Fruit fly (Drosophila melanogaster) whole organism, embryonic: ENCODE data around the gene msd1.

Experiments used
- Atf-2 ChIP-seq: fragments of 200-800 bp; sonication (Bioruptor generic); optimal IDR thresholded peaks from 2 replicates; lab custom pipeline; 2016; ENCODE audit warnings: missing biosample characterization, missing genetic modification characterization
- Awh ChIP-seq: fragments of 200-800 bp; sonication (Bioruptor generic); IDR thresholded peaks from 2 replicates; pipeline ENCODE4, ENCODE4 v1.3.6; 2022; ENCODE audit warnings: missing biosample characterization, missing genetic modification characterization
- CG10321 ChIP-seq: fragments of 200-800 bp; sonication (Bioruptor generic); IDR thresholded peaks from 2 replicates; pipeline ENCODE4 v1.3.6; 2022; ENCODE audit warnings: missing biosample characterization, missing genetic modification characterization
- CG10431 ChIP-seq: fragments of 200-800 bp; sonication (Bioruptor generic); optimal IDR thresholded peaks from 3 replicates; lab custom pipeline; 2018; ENCODE audit warnings: missing biosample characterization, mild to moderate bottlenecking, missing genetic modification characterization
- CG10462 ChIP-seq: fragments of 200-800 bp; sonication (Bioruptor generic); optimal IDR thresholded peaks from 2 replicates; lab custom pipeline; 2016; ENCODE audit warnings: missing biosample characterization, missing genetic modification characterization
- CG11696 ChIP-seq: fragments of 200-800 bp; sonication (Bioruptor generic); IDR thresholded peaks from 2 replicates; pipeline ENCODE4 v1.3.6; 2022; ENCODE audit warnings: missing biosample characterization, missing genetic modification characterization
- CG12769 ChIP-seq: fragments of 200-800 bp; sonication (Bioruptor generic); optimal IDR thresholded peaks from 2 replicates; lab custom pipeline; 2019; ENCODE audit warnings: missing biosample characterization, mild to moderate bottlenecking, missing genetic modification characterization, moderate library complexity
- CG13123 ChIP-seq: fragments of 200-800 bp; sonication (Bioruptor generic); optimal IDR thresholded peaks from 2 replicates; lab custom pipeline; 2016; ENCODE audit warnings: missing biosample characterization, missing genetic modification characterization
- CG13624 ChIP-seq: fragments of 200-800 bp; sonication (Bioruptor generic); optimal IDR thresholded peaks from 2 replicates; lab custom pipeline; 2016; ENCODE audit warnings: missing biosample characterization, missing genetic modification characterization
- CG17186 ChIP-seq: fragments of 200-800 bp; sonication (Bioruptor generic); optimal IDR thresholded peaks from 3 replicates; lab custom pipeline; 2017; ENCODE audit warnings: missing biosample characterization, missing genetic modification reagents, missing genetic modification characterization
- CG17802 ChIP-seq: fragments of 200-800 bp; sonication (Bioruptor generic); optimal IDR thresholded peaks from 2 replicates; lab custom pipeline; 2018; ENCODE audit warnings: missing biosample characterization, mild to moderate bottlenecking, missing genetic modification characterization, moderate library complexity
- CG17829 ChIP-seq: fragments of 200-800 bp; optimal IDR thresholded peaks from 2 replicates; lab custom pipeline; 2019; ENCODE audit warnings: missing biosample characterization, mild to moderate bottlenecking, missing genetic modification characterization, moderate library complexity
- CG2712 ChIP-seq: fragments of 200-800 bp; optimal IDR thresholded peaks from 3 replicates; lab custom pipeline; 2019; ENCODE audit warnings: missing biosample characterization, mild to moderate bottlenecking, missing genetic modification characterization, moderate library complexity
- CG30431 ChIP-seq: fragments of 200-800 bp; sonication (Bioruptor generic); optimal IDR thresholded peaks from 2 replicates; lab custom pipeline; 2017; ENCODE audit warnings: missing biosample characterization, missing genetic modification characterization
- CG32767 ChIP-seq: fragments of 200-800 bp; sonication (Bioruptor generic); IDR thresholded peaks from 2 replicates; pipeline ENCODE4 v1.3.6; 2022; ENCODE audit warnings: missing biosample characterization, missing genetic modification characterization
- CG3407 ChIP-seq: fragments of 200-800 bp; sonication (Bioruptor generic); optimal IDR thresholded peaks from 2 replicates; lab custom pipeline; 2018; ENCODE audit warnings: missing biosample characterization, mild to moderate bottlenecking, missing genetic modification characterization
- CG34422 ChIP-seq: fragments of 200-800 bp; sonication (Bioruptor generic); IDR thresholded peaks from 3 replicates; pipeline ENCODE4 v1.3.6; 2022; ENCODE audit warnings: missing biosample characterization, missing genetic modification characterization
- CG4282 ChIP-seq: fragments of 200-800 bp; sonication (Bioruptor generic); optimal IDR thresholded peaks from 2 replicates; lab custom pipeline; 2016; ENCODE audit warnings: missing biosample characterization, missing genetic modification characterization
- CG4424 ChIP-seq: fragments of 200-800 bp; sonication (Bioruptor generic); optimal IDR thresholded peaks from 3 replicates; lab custom pipeline; 2016; ENCODE audit warnings: missing biosample characterization, missing genetic modification characterization
- CG4707 ChIP-seq: fragments of 200-800 bp; sonication (Bioruptor generic); optimal IDR thresholded peaks from 2 replicates; lab custom pipeline; 2018; ENCODE audit warnings: missing biosample characterization, mild to moderate bottlenecking, missing genetic modification characterization, moderate library complexity
- CG7928 ChIP-seq: fragments of 200-800 bp; sonication (Bioruptor generic); optimal IDR thresholded peaks from 2 replicates; lab custom pipeline; 2017; ENCODE audit warnings: missing biosample characterization, mild to moderate bottlenecking, missing genetic modification characterization
- CG7987 ChIP-seq: fragments of 200-800 bp; sonication (Bioruptor generic); optimal IDR thresholded peaks from 2 replicates; lab custom pipeline; 2018; ENCODE audit warnings: missing biosample characterization, mild to moderate bottlenecking, missing genetic modification characterization, moderate library complexity
- CG9437 ChIP-seq: fragments of 200-800 bp; sonication (Bioruptor generic); optimal IDR thresholded peaks from 2 replicates; lab custom pipeline; 2018; ENCODE audit warnings: missing biosample characterization, mild to moderate bottlenecking, missing genetic modification characterization
- Fer2 ChIP-seq: fragments of 200-800 bp; sonication (Bioruptor generic); optimal IDR thresholded peaks from 2 replicates; lab custom pipeline; 2018; ENCODE audit warnings: missing biosample characterization, mild to moderate bottlenecking, missing genetic modification characterization, moderate library complexity
- MTF-1 ChIP-seq: fragments of 200-800 bp; sonication (Bioruptor generic); optimal IDR thresholded peaks from 2 replicates; lab custom pipeline; 2018; ENCODE audit warnings: missing biosample characterization, mild to moderate bottlenecking, missing genetic modification characterization, borderline replicate concordance
- Mad ChIP-seq: fragments of 200-800 bp; sonication (Bioruptor generic); optimal IDR thresholded peaks from 2 replicates; lab custom pipeline; 2016; ENCODE audit warnings: missing biosample characterization, missing genetic modification characterization
- NC2β ChIP-seq: fragments of 200-800 bp; sonication (Bioruptor generic); optimal IDR thresholded peaks from 2 replicates; lab custom pipeline; 2016; ENCODE audit warnings: missing biosample characterization, missing genetic modification characterization
- Rfx ChIP-seq: fragments of 200-800 bp; sonication (Bioruptor generic); IDR thresholded peaks from 2 replicates; pipeline ENCODE4 v1.3.6; 2022; ENCODE audit warnings: missing biosample characterization, missing genetic modification characterization
- Spps ChIP-seq: fragments of 200-800 bp; sonication (Bioruptor generic); optimal IDR thresholded peaks from 2 replicates; lab custom pipeline; 2018; ENCODE audit warnings: missing biosample characterization, mild to moderate bottlenecking, missing genetic modification characterization
- Xrp1 ChIP-seq: fragments of 200-800 bp; sonication (Bioruptor generic); IDR thresholded peaks from 2 replicates; pipeline ENCODE4 v1.3.6; 2022; ENCODE audit warnings: missing biosample characterization, missing genetic modification characterization
- ac ChIP-seq: fragments of 200-800 bp; sonication (Bioruptor generic); optimal IDR thresholded peaks from 3 replicates; lab custom pipeline; 2017; ENCODE audit warnings: missing biosample characterization, mild to moderate bottlenecking, missing genetic modification characterization
- ap ChIP-seq: fragments of 200-800 bp; sonication (Bioruptor generic); IDR thresholded peaks from 2 replicates; pipeline ENCODE4 v1.3.6; 2022; ENCODE audit warnings: missing biosample characterization, missing genetic modification characterization
- bsh ChIP-seq, 2 experiments: fragments of 200-800 bp; sonication (Bioruptor generic); optimal IDR thresholded peaks; 2 replicates each; lab custom pipeline; 2017 to 2018; ENCODE audit warnings: mild to moderate bottlenecking in 2 of 2, missing biosample characterization in 2 of 2, missing genetic modification characterization in 2 of 2, moderate library complexity in 1 of 2
- cas ChIP-seq: fragments of 200-800 bp; sonication (Bioruptor generic); IDR thresholded peaks from 2 replicates; pipeline ENCODE4 v1.3.6; 2022; ENCODE audit warnings: missing biosample characterization, missing genetic modification characterization
- crc ChIP-seq: fragments of 200-800 bp; sonication (Bioruptor generic); optimal IDR thresholded peaks from 2 replicates; lab custom pipeline; 2016; ENCODE audit warnings: missing biosample characterization, missing genetic modification characterization
- eve ChIP-seq, 2 experiments: fragments of >200 bp; optimal IDR thresholded peaks; 2 replicates each; lab custom pipeline; 2017; ENCODE audit warnings: missing biosample characterization in 2 of 2, missing genetic modification characterization in 2 of 2
- exex ChIP-seq: fragments of 200-800 bp; sonication (Bioruptor generic); optimal IDR thresholded peaks from 4 replicates; lab custom pipeline; 2018; ENCODE audit warnings: missing biosample characterization, mild to moderate bottlenecking, missing genetic modification characterization, moderate library complexity
- fd102C ChIP-seq: fragments of 200-800 bp; sonication (Bioruptor generic); optimal IDR thresholded peaks from 2 replicates; lab custom pipeline; 2018; ENCODE audit warnings: missing biosample characterization, mild to moderate bottlenecking, missing genetic modification characterization, moderate library complexity
- grn ChIP-seq: fragments of 200-800 bp; sonication (Bioruptor generic); optimal IDR thresholded peaks from 3 replicates; lab custom pipeline; 2017; ENCODE audit warnings: missing biosample characterization, missing genetic modification characterization
- h ChIP-seq: fragments of >200 bp; optimal IDR thresholded peaks from 2 replicates; lab custom pipeline; 2017
- hbn ChIP-seq: fragments of 200-800 bp; sonication (Bioruptor generic); IDR thresholded peaks from 2 replicates; pipeline ENCODE4 v1.3.6; 2022; ENCODE audit warnings: missing biosample characterization, missing genetic modification characterization; ENCODE audit not compliant: partially characterized antibody
- insv ChIP-seq, 2 experiments: fragments of 200-800 bp; sonication (Bioruptor generic); optimal IDR thresholded peaks; 3 replicates each; lab custom pipeline; 2016 to 2018; ENCODE audit warnings: missing biosample characterization in 2 of 2, missing genetic modification characterization in 2 of 2
- otp ChIP-seq: fragments of 200-800 bp; sonication (Bioruptor generic); IDR thresholded peaks from 3 replicates; pipeline ENCODE4, ENCODE4 v1.3.6; 2022; ENCODE audit warnings: missing biosample characterization, missing genetic modification characterization
- p53 ChIP-seq: fragments of 200-800 bp; sonication (Bioruptor generic); optimal IDR thresholded peaks from 2 replicates; lab custom pipeline; 2016; ENCODE audit warnings: missing biosample characterization, missing genetic modification characterization
- peb ChIP-seq: fragments of 200-800 bp; sonication (Bioruptor generic); IDR thresholded peaks from 2 replicates; pipeline ENCODE4 v1.3.6; 2022; ENCODE audit warnings: missing biosample characterization, missing genetic modification characterization
- pzg ChIP-seq: fragments of 200-800 bp; sonication (Bioruptor generic); optimal IDR thresholded peaks from 3 replicates; lab custom pipeline; 2018; ENCODE audit warnings: missing biosample characterization, mild to moderate bottlenecking, missing genetic modification characterization, moderate library complexity
- run ChIP-seq: fragments of 200-800 bp; sonication (Bioruptor generic); optimal IDR thresholded peaks from 3 replicates; lab custom pipeline; 2018; ENCODE audit warnings: missing biosample characterization, mild to moderate bottlenecking, missing genetic modification characterization
- tin ChIP-seq: fragments of 200-800 bp; sonication (Bioruptor generic); optimal IDR thresholded peaks from 3 replicates; lab custom pipeline; 2016; ENCODE audit warnings: missing biosample characterization, missing genetic modification characterization
- trem ChIP-seq: fragments of 200-800 bp; optimal IDR thresholded peaks from 3 replicates; lab custom pipeline; 2019; ENCODE audit warnings: missing biosample characterization, mild to moderate bottlenecking, missing genetic modification characterization, moderate library complexity
- wdn ChIP-seq: fragments of 200-800 bp; sonication (Bioruptor generic); IDR thresholded peaks from 2 replicates; pipeline ENCODE4 v1.3.6; 2022; ENCODE audit warnings: missing biosample characterization, missing genetic modification characterization

Gene msd1

DNA sequence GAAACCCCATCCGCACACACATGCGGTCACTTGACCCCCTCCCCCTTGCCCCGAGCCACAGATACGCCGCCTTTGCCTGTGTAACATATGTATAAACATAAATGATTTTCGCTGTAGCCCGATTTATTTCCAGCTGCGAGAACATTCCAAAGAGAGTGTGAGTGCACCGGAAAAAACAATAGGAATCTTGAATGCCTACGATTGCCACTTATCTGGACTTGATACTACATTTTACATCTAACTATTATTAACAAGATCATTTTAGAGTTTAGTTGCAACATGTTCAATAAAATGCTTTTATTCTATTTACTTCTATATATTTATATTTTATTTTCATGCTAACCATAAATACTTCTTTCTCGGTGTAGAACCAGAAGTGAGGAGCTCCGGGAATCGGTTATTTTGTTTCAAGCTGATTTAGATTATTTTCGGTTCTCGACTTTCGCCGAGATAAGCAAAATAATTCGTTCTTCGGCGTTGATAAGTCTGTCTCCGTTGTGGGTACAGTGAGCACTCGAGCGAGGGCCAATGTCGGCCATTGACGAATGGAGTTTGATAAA is 31.4 kb upstream of the msd1 start (continued):
- TF ChIP-seq MTF-1 (GFP tag; lab: Kevin White, UChicago): peak; percentile 21
- peak; percentile 45 for TF ChIP-seq ap (GFP tag; lab: Robert Waterston, UW)
- peak; percentile 77 for TF ChIP-seq Rfx (GFP tag; lab: Robert Waterston, UW)
- TF ChIP-seq cas: no peak
- peak; percentile 70 for TF ChIP-seq CG10431 (GFP tag; lab: Kevin White, UChicago)
- peak; percentile 69; the same call in 2 of the 3 replicates for TF ChIP-seq otp (GFP tag; lab: Robert Waterston, UW)
- peak; percentile 29 for TF ChIP-seq CG17802
- peak; percentile 79 for TF ChIP-seq tin (GFP tag; lab: Kevin White, UChicago)
- TF ChIP-seq CG17186 (GFP tag; lab: Kevin White, UChicago): no peak
- TF ChIP-seq Awh: peak; percentile 51; the same call in 1 of the 2 replicates
- no peak for TF ChIP-seq hbn
- no peak for TF ChIP-seq pzg
- peak; percentile 65 for TF ChIP-seq ac
- no peak for TF ChIP-seq p53
- no peak for TF ChIP-seq CG4282
- TF ChIP-seq Atf-2: peak; percentile 30
- peak; percentile 41 for TF ChIP-seq fd102C
- TF ChIP-seq CG7987 (GFP tag; lab: Kevin White, UChicago): peak; percentile 33
- TF ChIP-seq CG10462: peak; percentile 57
- peak in 1 of 2 experiments; percentile 91 for TF ChIP-seq bsh (GFP tag; optimal IDR thresholded peaks at IDR 0.05; lab: Kevin White, UChicago)
- TF ChIP-seq run (tag; lab: Kevin White, UChicago): peak; percentile 60
- peak; percentile 86 for TF ChIP-seq CG34422 (GFP tag; lab: Robert Waterston, UW)
- TF ChIP-seq insv (GFP tag; optimal IDR thresholded peaks at IDR 0.05; lab: Kevin White, UChicago): peak in 1 of 2 experiments; percentile 30
- TF ChIP-seq CG30431 (GFP tag; lab: Kevin White, UChicago): peak; percentile 60
- TF ChIP-seq CG9437: peak; percentile 68
- peak; percentile 50 for TF ChIP-seq CG4707
- TF ChIP-seq Xrp1 (GFP tag; lab: Robert Waterston, UW): peak; percentile 93
- no peak for TF ChIP-seq CG32767 (GFP tag; lab: Robert Waterston, UW)
- TF ChIP-seq CG12769: peak; percentile 66
- TF ChIP-seq CG11696 (GFP tag; lab: Robert Waterston, UW): peak; percentile 69
- peak; percentile 70; the same call in 1 of the 2 replicates for TF ChIP-seq peb (GFP tag; lab: Robert Waterston, UW)
- TF ChIP-seq CG3407: peak; percentile 74
- peak; percentile 67 for TF ChIP-seq wdn (GFP tag; lab: Robert Waterston, UW)
- TF ChIP-seq Mad (GFP tag; lab: Kevin White, UChicago): peak; percentile 25
- peak; percentile 74 for TF ChIP-seq Spps (tag; lab: Kevin White, UChicago)
- TF ChIP-seq NC2β (GFP tag; lab: Kevin White, UChicago): peak; percentile 19
- peak; percentile 62 for TF ChIP-seq CG4424
- 0 out of 2 replicates have a peak, but pooled peaks have one; percentile 9 for TF ChIP-seq CG10321 (GFP tag; lab: Robert Waterston, UW)
- TF ChIP-seq CG17829: peak; percentile 94
- TF ChIP-seq crc (GFP tag; lab: Kevin White, UChicago): no peak
- peak; percentile 26 for TF ChIP-seq CG13624
- peak; percentile 50 for TF ChIP-seq CG7928 (GFP tag; lab: Kevin White, UChicago)
- TF ChIP-seq eve (GFP tag; optimal IDR thresholded peaks at IDR 0.05; lab: Kevin White, UChicago): no peak
- peak; percentile 42 for TF ChIP-seq CG13123
- TF ChIP-seq grn (GFP tag; lab: Kevin White, UChicago): peak; percentile 80
- TF ChIP-seq CG2712 (tag; lab: Kevin White, UChicago): peak; percentile 95
- no peak for TF ChIP-seq h (lab: Kevin White, UChicago)
- peak; percentile 31 for TF ChIP-seq exex
- peak; percentile 57 for TF ChIP-seq Fer2
- peak; percentile 86 for TF ChIP-seq trem (tag; lab: Kevin White, UChicago)
